Fruit fly (Drosophila melanogaster) whole organism: ENCODE results near the gene CG33648.

Experiments used
- CG8478 ChIP-seq: fragments of >200 bp; optimal IDR thresholded peaks from 2 replicates; lab custom pipeline; 2018; ENCODE audit warnings: inconsistent platforms
- Dll ChIP-seq: fragments of >200 bp; optimal IDR thresholded peaks from 2 replicates; lab custom pipeline; 2017
- EcR ChIP-seq, 2 experiments: fragments of >200 bp; optimal IDR thresholded peaks; 2 replicates each; lab custom pipeline; 2017; ENCODE audit warnings: missing biosample characterization in 2 of 2, missing genetic modification characterization in 2 of 2, missing genetic modification reagents in 2 of 2
- pan ChIP-seq: fragments of >200 bp; optimal IDR thresholded peaks from 2 replicates; lab custom pipeline; 2017
- psq ChIP-seq: fragments of >200 bp; optimal IDR thresholded peaks from 2 replicates; lab custom pipeline; 2017
- usp ChIP-seq: fragments of >200 bp; optimal IDR thresholded peaks from 2 replicates; lab custom pipeline; 2017; ENCODE audit warnings: missing biosample characterization, missing genetic modification characterization, mixed read lengths

The CG33648 gene

dm6 chr2L:14523731-14524130 is 381 bp upstream of the CG33648 start:
- TF ChIP-seq pan (no peak), usp (GFP tag; lab: Kevin White, UChicago) (no peak), psq (no peak), CG8478 (no peak), Dll (lab: Kevin White, UChicago) (no peak), EcR (GFP tag; optimal IDR thresholded peaks at IDR 0.05; lab: Kevin White, UChicago) (no peak)

dm6 chr2L:14527200-14527797 is 3.2 kb downstream of the CG33648 start:
- TF ChIP-seq Dll (lab: Kevin White, UChicago) (no peak), psq (no peak), pan (no peak), usp (GFP tag; lab: Kevin White, UChicago) (no peak), CG8478 (no peak), EcR (GFP tag; optimal IDR thresholded peaks at IDR 0.05; lab: Kevin White, UChicago) (no peak)

dm6 chr2L:14528954-14529660 is 5.0 kb downstream of the CG33648 start:
- TF ChIP-seq usp (GFP tag; lab: Kevin White, UChicago) (no peak), pan (no peak), CG8478 (no peak), psq (no peak), Dll (lab: Kevin White, UChicago) (no peak), EcR (GFP tag; optimal IDR thresholded peaks at IDR 0.05; lab: Kevin White, UChicago) (no peak)

- TF ChIP-seq pan = no peak
- no peak for TF ChIP-seq usp (GFP tag; lab: Kevin White, UChicago)
- no peak for TF ChIP-seq EcR (GFP tag; optimal IDR thresholded peaks at IDR 0.05; lab: Kevin White, UChicago)
- TF ChIP-seq psq = no peak
- TF ChIP-seq CG8478 = no peak
- no peak for TF ChIP-seq Dll (lab: Kevin White, UChicago)
Measured at dm6 chr2L:14530685-14531084, 6.6 kb downstream of the CG33648 start.

- TF ChIP-seq CG8478 (no peak), Dll (lab: Kevin White, UChicago) (peak; percentile 34)
Measured at dm6 chr2L:14531268-14531863, 7.3 kb downstream of the CG33648 start.

dm6 chr2L:14532822-14533336 is 8.8 kb downstream of the CG33648 start:
- TF ChIP-seq usp (GFP tag; lab: Kevin White, UChicago) = no peak
- no peak for TF ChIP-seq pan
- TF ChIP-seq Dll (lab: Kevin White, UChicago) = no peak
- no peak for TF ChIP-seq CG8478
- TF ChIP-seq EcR (GFP tag; optimal IDR thresholded peaks at IDR 0.05; lab: Kevin White, UChicago) = no peak
- no peak for TF ChIP-seq psq

- TF ChIP-seq psq = no peak
Measured at dm6 chr2L:14533419-14534253, 9.5 kb downstream of the CG33648 start.

dm6 chr2L:14536730-14537427 is 12.8 kb downstream of the CG33648 start:
- no peak for TF ChIP-seq pan
- TF ChIP-seq psq = no peak
- no peak for TF ChIP-seq EcR (GFP tag; optimal IDR thresholded peaks at IDR 0.05; lab: Kevin White, UChicago)
- TF ChIP-seq CG8478 = no peak
- no peak for TF ChIP-seq Dll (lab: Kevin White, UChicago)
- no peak for TF ChIP-seq usp (GFP tag; lab: Kevin White, UChicago)

- no peak for TF ChIP-seq pan
- no peak for TF ChIP-seq CG8478
- no peak for TF ChIP-seq psq
- no peak for TF ChIP-seq usp (GFP tag; lab: Kevin White, UChicago)
- TF ChIP-seq EcR (GFP tag; optimal IDR thresholded peaks at IDR 0.05; lab: Kevin White, UChicago) = no peak
- no peak for TF ChIP-seq Dll (lab: Kevin White, UChicago)
Measured at dm6 chr2L:14537432-14538221, 13.5 kb downstream of the CG33648 start.

- TF ChIP-seq Dll (lab: Kevin White, UChicago) (no peak), CG8478 (no peak), psq (no peak), EcR (GFP tag; optimal IDR thresholded peaks at IDR 0.05; lab: Kevin White, UChicago) (no peak), pan (no peak), usp (GFP tag; lab: Kevin White, UChicago) (no peak)
Measured at dm6 chr2L:14538853-14539358, 14.8 kb downstream of the CG33648 start.
